Worm (Caenorhabditis elegans) whole organism, young adult: ENCODE results near the gene K08D8.11.

Source experiments
- F37B4.10 ChIP-seq: fragments of 200-800 bp; sonication (Bioruptor generic); IDR thresholded peaks from 2 replicates; pipeline ENCODE4 v1.3.6; 2022; ENCODE audit warnings: missing genetic modification characterization, missing compliant biosample characterization
- F57C9.4 ChIP-seq: sonication (generic microtip); optimal IDR thresholded peaks from 2 replicates; lab custom pipeline; 2017; ENCODE audit warnings: mild to moderate bottlenecking, missing genetic modification characterization, missing compliant biosample characterization
- ama-1 ChIP-seq, 3 experiments: fragments of 150-350 bp in 1 of 3; sonication (generic microtip) in 2 of 3; optimal IDR thresholded peaks; 2 replicates each; lab custom pipeline; 2014 to 2018; ENCODE audit warnings: missing biosample characterization in 2 of 3, missing genetic modification characterization in 2 of 3, missing genetic modification reagents in 2 of 3
- cebp-2 ChIP-seq: fragments of 200-800 bp; sonication (Bioruptor generic); IDR thresholded peaks from 2 replicates; pipeline ENCODE4 v1.3.6; 2022; ENCODE audit warnings: missing genetic modification characterization, missing compliant biosample characterization
- him-1 ChIP-seq: sonication (generic microtip); optimal IDR thresholded peaks from 2 replicates; lab custom pipeline; 2016; ENCODE audit warnings: missing genotype, missing genetic modification reagents, missing genetic modification characterization, missing compliant biosample characterization
- hlh-26 ChIP-seq: fragments of 200-800 bp; sonication (Bioruptor generic); conservative IDR thresholded peaks from 2 replicates; pipeline ENCODE4 v1.3.6; 2022; ENCODE audit warnings: missing genetic modification reagents, missing genetic modification characterization, missing compliant biosample characterization
- lag-1 ChIP-seq: fragments of 200-800 bp; sonication (Bioruptor generic); IDR thresholded peaks from 2 replicates; pipeline ENCODE4 v1.3.6; 2022; ENCODE audit warnings: missing genetic modification reagents, missing genetic modification characterization, missing compliant biosample characterization
- let-526 ChIP-seq: fragments of 200-800 bp; sonication (Bioruptor generic); IDR thresholded peaks from 2 replicates; pipeline ENCODE4 v1.3.6; 2022; ENCODE audit warnings: missing genetic modification reagents, missing genetic modification characterization, missing compliant biosample characterization
- unc-130 ChIP-seq: sonication (generic microtip); optimal IDR thresholded peaks from 2 replicates; lab custom pipeline; 2016; ENCODE audit warnings: missing genetic modification reagents, missing genetic modification characterization, missing compliant biosample characterization
- unc-62 ChIP-seq: fragments of 150-350 bp; optimal IDR thresholded peaks from 2 replicates; lab custom pipeline; 2014; ENCODE audit warnings: missing biosample characterization, missing genetic modification reagents, missing genetic modification characterization
- ztf-22 ChIP-seq: fragments of 200-800 bp; sonication (Bioruptor generic); optimal IDR thresholded peaks from 2 replicates; lab custom pipeline; 2018; ENCODE audit warnings: mild to moderate bottlenecking, missing genetic modification characterization, moderate library complexity, missing compliant biosample characterization

DNA sequence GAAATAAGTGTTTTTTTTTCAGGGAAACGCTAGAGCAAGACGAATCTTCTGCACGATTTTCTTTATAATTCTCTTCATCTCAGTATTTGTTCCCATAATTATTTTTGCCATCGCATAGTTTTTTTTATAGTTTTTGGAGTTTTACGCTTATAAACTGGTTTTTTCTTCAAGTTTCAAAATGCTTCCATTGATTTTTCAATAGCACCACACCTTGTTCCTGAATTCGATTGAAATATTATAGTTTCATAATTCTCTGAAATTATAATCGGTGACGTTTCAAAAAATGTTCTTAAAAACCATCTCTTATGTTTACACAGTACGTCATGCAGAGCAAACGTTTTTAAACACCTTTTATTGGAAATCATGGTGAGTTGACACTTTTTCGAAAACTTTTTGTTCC, 1.9 kb upstream of the K08D8.11 start, which contains the start of gene K08D8.12:
- no peak for TF ChIP-seq unc-62
- TF ChIP-seq F57C9.4 (tag; lab: Kevin White, UChicago): no peak
- no peak for TF ChIP-seq hlh-26 (GFP tag; lab: Robert Waterston, UW)
- no peak for TF ChIP-seq cebp-2 (GFP tag; lab: Robert Waterston, UW)
- no peak for TF ChIP-seq unc-130 (GFP tag; lab: Kevin White, UChicago)
- TF ChIP-seq lag-1 (GFP tag; lab: Robert Waterston, UW): no peak
- TF ChIP-seq ama-1 (optimal IDR thresholded peaks at IDR 0.05; lab: Kevin White, UChicago): no peak
- no peak for TF ChIP-seq ama-1 (GFP tag; optimal IDR thresholded peaks at IDR 0.05; lab: Kevin White, UChicago)
- TF ChIP-seq F37B4.10: no peak
- TF ChIP-seq let-526: no peak
- TF ChIP-seq him-1 (tag; lab: Kevin White, UChicago): no peak
- no peak for TF ChIP-seq ztf-22 (GFP tag; lab: Kevin White, UChicago)
